Worm (Caenorhabditis elegans) whole organism, L3 larva: ENCODE measurements around the gene gur-4.
A peak's percentile ranks its signal among the peaks of the same experiment; 100 is the strongest.

ENCODE experiments used
- R02D3.7 ChIP-seq: fragments of 150-350 bp; optimal IDR thresholded peaks from 2 replicates; lab custom pipeline; 2014; ENCODE audit warnings: missing biosample characterization, missing genetic modification characterization
- ZK546.5 ChIP-seq: sonication (generic microtip); optimal IDR thresholded peaks from 2 replicates; lab custom pipeline; 2017; ENCODE audit warnings: missing biosample characterization, missing genetic modification characterization
- aly-2 ChIP-seq: fragments of 150-350 bp; optimal IDR thresholded peaks from 2 replicates; lab custom pipeline; 2014; ENCODE audit warnings: missing biosample characterization, missing genetic modification characterization
- ama-1 ChIP-seq: fragments of 150-350 bp; optimal IDR thresholded peaks from 2 replicates; lab custom pipeline; 2018
- ceh-16 ChIP-seq: sonication (generic microtip); optimal IDR thresholded peaks from 2 replicates; lab custom pipeline; 2017; ENCODE audit warnings: missing biosample characterization, missing genetic modification characterization
- ceh-28 ChIP-seq: fragments of 150-350 bp; optimal IDR thresholded peaks from 2 replicates; lab custom pipeline; 2014; ENCODE audit warnings: missing biosample characterization, missing genetic modification reagents, missing genetic modification characterization
- ceh-82 ChIP-seq: fragments of 150-350 bp; optimal IDR thresholded peaks from 2 replicates; lab custom pipeline; 2014; ENCODE audit warnings: missing biosample characterization, missing genetic modification characterization
- ceh-9 ChIP-seq: sonication (generic microtip); optimal IDR thresholded peaks from 2 replicates; lab custom pipeline; 2018; ENCODE audit warnings: missing biosample characterization, missing genetic modification characterization
- daf-12 ChIP-seq: fragments of 150-350 bp; optimal IDR thresholded peaks from 2 replicates; lab custom pipeline; 2014; ENCODE audit warnings: missing biosample characterization, missing genetic modification reagents, missing genetic modification characterization
- egl-27 ChIP-seq: sonication (generic microtip); optimal IDR thresholded peaks from 4 replicates; lab custom pipeline; 2017; ENCODE audit warnings: missing biosample characterization, missing genetic modification reagents, missing genetic modification characterization
- egl-5 ChIP-seq: fragments of 150-350 bp; optimal IDR thresholded peaks from 2 replicates; lab custom pipeline; 2017; ENCODE audit warnings: missing biosample characterization, missing genetic modification reagents, missing genetic modification characterization, inconsistent platforms
- elt-1 ChIP-seq: fragments of 150-350 bp; optimal IDR thresholded peaks from 2 replicates; lab custom pipeline; 2014; ENCODE audit warnings: missing biosample characterization, missing genetic modification characterization
- elt-2 ChIP-seq: sonication (generic microtip); optimal IDR thresholded peaks from 2 replicates; lab custom pipeline; 2016; ENCODE audit warnings: missing genetic modification reagents, mild to moderate bottlenecking, missing genetic modification characterization, missing compliant biosample characterization
- elt-3 ChIP-seq, 3 experiments: fragments of 150-350 bp in 1 of 3; sonication (generic microtip) in 2 of 3; optimal IDR thresholded peaks; 2 replicates in 2 of 3; 4 replicates in 1 of 3; lab custom pipeline; 2014 to 2017; ENCODE audit warnings: missing biosample characterization in 3 of 3, missing genetic modification characterization in 3 of 3
- eor-1 ChIP-seq, 2 experiments: fragments of 150-350 bp; optimal IDR thresholded peaks; 2 replicates each; lab custom pipeline; 2014 to 2018; ENCODE audit warnings: missing biosample characterization in 2 of 2, missing genetic modification characterization in 2 of 2
- fkh-10 ChIP-seq: sonication (generic microtip); optimal IDR thresholded peaks from 2 replicates; lab custom pipeline; 2017; ENCODE audit warnings: missing biosample characterization, missing genetic modification reagents, missing genetic modification characterization
- fkh-2 ChIP-seq: fragments of 150-350 bp; optimal IDR thresholded peaks from 2 replicates; lab custom pipeline; 2014; ENCODE audit warnings: missing biosample characterization, missing genetic modification reagents, missing genetic modification characterization
- fos-1 ChIP-seq: fragments of 150-350 bp; optimal IDR thresholded peaks from 2 replicates; lab custom pipeline; 2014; ENCODE audit warnings: missing biosample characterization, missing genetic modification characterization
- hmg-11 ChIP-seq: sonication (generic microtip); optimal IDR thresholded peaks from 2 replicates; lab custom pipeline; 2016; ENCODE audit warnings: missing genetic modification characterization, missing compliant biosample characterization
- jun-1 ChIP-seq: fragments of 150-350 bp; optimal IDR thresholded peaks from 2 replicates; lab custom pipeline; 2014; ENCODE audit warnings: missing biosample characterization, missing genetic modification reagents, missing genetic modification characterization
- lin-15B ChIP-seq: fragments of 150-350 bp; optimal IDR thresholded peaks from 2 replicates; lab custom pipeline; 2014; ENCODE audit warnings: missing biosample characterization, missing genetic modification characterization
- lin-39 ChIP-seq: fragments of 150-350 bp; optimal IDR thresholded peaks from 2 replicates; lab custom pipeline; 2018; ENCODE audit warnings: missing biosample characterization, missing genetic modification reagents, missing genetic modification characterization
- lsy-12 ChIP-seq: sonication (generic microtip); optimal IDR thresholded peaks from 2 replicates; lab custom pipeline; 2016; ENCODE audit warnings: mild to moderate bottlenecking, missing genetic modification characterization, missing compliant biosample characterization
- mdl-1 ChIP-seq: fragments of 150-350 bp; optimal IDR thresholded peaks from 2 replicates; lab custom pipeline; 2014; ENCODE audit warnings: missing biosample characterization, missing genetic modification characterization
- mml-1 ChIP-seq: fragments of 150-350 bp; sonication (generic microtip); optimal IDR thresholded peaks from 3 replicates; lab custom pipeline; 2014; ENCODE audit warnings: missing biosample characterization, missing genetic modification characterization
- nfya-1 ChIP-seq: sonication (generic microtip); optimal IDR thresholded peaks from 2 replicates; lab custom pipeline; 2017; ENCODE audit warnings: missing genetic modification characterization, mild to moderate bottlenecking, missing compliant biosample characterization, antibody characterized with exemption, moderate library complexity; ENCODE audit not compliant: insufficient read depth
- nhr-11 ChIP-seq: fragments of 150-350 bp; optimal IDR thresholded peaks from 2 replicates; lab custom pipeline; 2014; ENCODE audit warnings: missing biosample characterization, missing genetic modification characterization
- nhr-12 ChIP-seq: fragments of 150-350 bp; optimal IDR thresholded peaks from 2 replicates; lab custom pipeline; 2014; ENCODE audit warnings: missing biosample characterization, missing genetic modification characterization
- nhr-23 ChIP-seq: fragments of 150-350 bp; optimal IDR thresholded peaks from 2 replicates; lab custom pipeline; 2014; ENCODE audit warnings: missing biosample characterization, missing genetic modification reagents, missing genetic modification characterization
- nhr-237 ChIP-seq: fragments of 150-350 bp; optimal IDR thresholded peaks from 2 replicates; lab custom pipeline; 2014; ENCODE audit warnings: missing biosample characterization, missing genetic modification characterization
- nhr-25 ChIP-seq: sonication (generic microtip); optimal IDR thresholded peaks from 2 replicates; lab custom pipeline; 2017; ENCODE audit warnings: missing biosample characterization, missing genetic modification characterization
- nhr-28 ChIP-seq: fragments of 150-350 bp; optimal IDR thresholded peaks from 2 replicates; lab custom pipeline; 2014; ENCODE audit warnings: missing biosample characterization, missing genetic modification characterization
- nhr-43 ChIP-seq: sonication (generic microtip); optimal IDR thresholded peaks from 2 replicates; lab custom pipeline; 2016; ENCODE audit warnings: mild to moderate bottlenecking, missing genetic modification characterization, missing compliant biosample characterization; ENCODE audit not compliant: poor library complexity, severe bottlenecking
- nhr-67 ChIP-seq: fragments of 150-350 bp; optimal IDR thresholded peaks from 2 replicates; lab custom pipeline; 2014; ENCODE audit warnings: missing biosample characterization, missing genetic modification characterization
- nhr-76 ChIP-seq: fragments of 150-350 bp; sonication (generic microtip); optimal IDR thresholded peaks from 5 replicates; lab custom pipeline; 2014; ENCODE audit warnings: missing biosample characterization, missing genetic modification characterization
- nhr-77 ChIP-seq: fragments of 150-350 bp; optimal IDR thresholded peaks from 2 replicates; lab custom pipeline; 2014; ENCODE audit warnings: missing biosample characterization, missing genetic modification characterization
- pha-4 ChIP-seq: fragments of 150-350 bp; optimal IDR thresholded peaks from 2 replicates; lab custom pipeline; 2014; ENCODE audit warnings: missing biosample characterization, missing genetic modification reagents, missing genetic modification characterization
- pqm-1 ChIP-seq: fragments of 150-350 bp; optimal IDR thresholded peaks from 2 replicates; lab custom pipeline; 2017; ENCODE audit warnings: missing biosample characterization, missing genetic modification characterization, inconsistent platforms
- sea-2 ChIP-seq: fragments of 150-350 bp; sonication (generic microtip); optimal IDR thresholded peaks from 4 replicates; lab custom pipeline; 2014; ENCODE audit warnings: missing biosample characterization, missing genetic modification reagents, missing genetic modification characterization
- skn-1 ChIP-seq: fragments of 150-350 bp; optimal IDR thresholded peaks from 2 replicates; lab custom pipeline; 2014; ENCODE audit warnings: missing biosample characterization, missing genetic modification characterization
- snpc-4 ChIP-seq: fragments of 150-350 bp; optimal IDR thresholded peaks from 2 replicates; lab custom pipeline; 2014; ENCODE audit warnings: missing biosample characterization, missing genetic modification characterization
- tbx-2 ChIP-seq: sonication (generic microtip); optimal IDR thresholded peaks from 2 replicates; lab custom pipeline; 2016; ENCODE audit warnings: mild to moderate bottlenecking, missing genetic modification characterization, missing compliant biosample characterization
- unc-39 ChIP-seq: sonication (generic microtip); optimal IDR thresholded peaks from 4 replicates; lab custom pipeline; 2017; ENCODE audit warnings: missing biosample characterization, missing genetic modification characterization
- unc-62 ChIP-seq: fragments of 150-350 bp; sonication (generic microtip); optimal IDR thresholded peaks from 4 replicates; lab custom pipeline; 2014; ENCODE audit warnings: missing biosample characterization, missing genetic modification reagents, missing genetic modification characterization
- zag-1 ChIP-seq: fragments of 150-350 bp; optimal IDR thresholded peaks from 2 replicates; lab custom pipeline; 2014; ENCODE audit warnings: missing biosample characterization, missing genetic modification characterization
- ztf-11 ChIP-seq: fragments of 150-350 bp; optimal IDR thresholded peaks from 2 replicates; lab custom pipeline; 2014; ENCODE audit warnings: missing biosample characterization, missing genetic modification characterization
- ztf-4 ChIP-seq: fragments of 150-350 bp; optimal IDR thresholded peaks from 2 replicates; lab custom pipeline; 2014; ENCODE audit warnings: missing biosample characterization, missing genetic modification characterization

gur-4 gene

DNA sequence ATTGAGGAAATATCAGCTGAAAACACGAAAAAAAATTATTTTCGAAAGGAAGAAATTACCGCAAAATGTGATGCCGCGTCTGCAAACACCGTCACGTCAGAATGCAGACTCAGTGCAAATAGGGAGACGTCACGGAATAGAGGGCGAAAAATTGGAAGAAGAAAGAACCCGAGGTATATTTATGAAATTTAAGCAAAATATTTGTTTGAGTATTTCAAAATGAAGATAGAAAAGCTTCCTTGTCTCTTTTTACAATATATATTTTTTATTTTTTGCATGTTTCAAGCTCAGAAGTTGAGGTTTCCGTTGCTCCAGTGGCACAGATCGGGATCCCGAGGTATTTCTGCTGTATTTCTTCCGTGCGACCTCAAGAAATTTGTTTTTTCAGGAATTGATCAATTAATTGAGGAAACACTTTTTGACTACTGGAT is 39.3 kb downstream of the gur-4 start, which contains the start of gene W03H9.2:
TSS of gene W03H9.2 (minus strand) at position 32 of the 431 bp plus-strand sequence.
- TF ChIP-seq nhr-25 (tag; lab: Kevin White, UChicago) (peak; percentile 39), hmg-11 (tag; lab: Kevin White, UChicago) (peak; percentile 88), nhr-77 (no peak), egl-27 (tag; lab: Kevin White, UChicago) (no peak), mdl-1 (no peak), egl-5 (tag; lab: Kevin White, UChicago) (no peak), zag-1 (tag; lab: Kevin White, UChicago) (no peak), pha-4 (tag; lab: Kevin White, UChicago) (peak; percentile 42), mml-1 (no peak), nhr-23 (tag; lab: Kevin White, UChicago) (peak; percentile 45), ZK546.5 (tag; lab: Kevin White, UChicago) (no peak), elt-1 (tag; lab: Kevin White, UChicago) (no peak), nhr-76 (no peak), lin-39 (tag; lab: Kevin White, UChicago) (no peak), fkh-10 (GFP tag; lab: Kevin White, UChicago) (no peak), elt-3 (tag; optimal IDR thresholded peaks at IDR 0.05; lab: Kevin White, UChicago) (no peak), tbx-2 (tag; lab: Kevin White, UChicago) (no peak), unc-39 (tag; lab: Kevin White, UChicago) (no peak), nhr-237 (tag; lab: Kevin White, UChicago) (no peak), eor-1 (tag; optimal IDR thresholded peaks at IDR 0.05; lab: Kevin White, UChicago) (no peak), fos-1 (no peak), R02D3.7 (tag; lab: Kevin White, UChicago) (peak; percentile 26), daf-12 (tag; lab: Kevin White, UChicago) (no peak), ztf-4 (tag; lab: Kevin White, UChicago) (no peak), nhr-28 (tag; lab: Kevin White, UChicago) (no peak), ama-1 (lab: Kevin White, UChicago) (no peak), unc-62 (GFP tag; lab: Kevin White, UChicago) (no peak), ceh-9 (tag; lab: Kevin White, UChicago) (no peak), ceh-16 (tag; lab: Kevin White, UChicago) (no peak), aly-2 (tag; lab: Kevin White, UChicago) (no peak), nfya-1 (tag; lab: Kevin White, UChicago) (peak; percentile 60), ztf-11 (tag; lab: Kevin White, UChicago) (no peak), lsy-12 (peak; percentile 61), nhr-67 (no peak), sea-2 (GFP tag; lab: Kevin White, UChicago) (no peak), nhr-43 (tag; lab: Kevin White, UChicago) (peak; percentile 72), ceh-82 (tag; lab: Kevin White, UChicago) (no peak), elt-2 (tag; lab: Kevin White, UChicago) (peak; percentile 26), nhr-12 (no peak), jun-1 (tag; lab: Kevin White, UChicago) (no peak), ceh-28 (tag; lab: Kevin White, UChicago) (peak; percentile 40), pqm-1 (tag; lab: Kevin White, UChicago) (no peak), nhr-11 (tag; lab: Kevin White, UChicago) (no peak), skn-1 (tag; lab: Kevin White, UChicago) (no peak), fkh-2 (no peak), snpc-4 (tag; lab: Kevin White, UChicago) (peak; percentile 5), lin-15B (peak; percentile 41)
